Worm (Caenorhabditis elegans) whole organism, young adult: ENCODE data around the gene col-14.

Source experiments
- ceh-100 ChIP-seq: fragments of 200-800 bp; sonication (Bioruptor generic); IDR thresholded peaks from 2 replicates; pipeline ENCODE4 v1.3.6; 2022; ENCODE audit warnings: missing genetic modification reagents, missing genetic modification characterization, missing compliant biosample characterization
- efl-1 ChIP-seq: fragments of 150-350 bp; optimal IDR thresholded peaks from 2 replicates; lab custom pipeline; 2014; ENCODE audit warnings: missing biosample characterization, missing genetic modification reagents, missing genetic modification characterization
- ets-4 ChIP-seq: fragments of 200-800 bp; sonication (Bioruptor generic); optimal IDR thresholded peaks from 2 replicates; lab custom pipeline; 2018; ENCODE audit warnings: mild to moderate bottlenecking, missing genetic modification characterization, missing compliant biosample characterization
- hrde-1 ChIP-seq: sonication (generic microtip); optimal IDR thresholded peaks from 2 replicates; lab custom pipeline; 2016; ENCODE audit warnings: missing genetic modification characterization, mild to moderate bottlenecking, missing compliant biosample characterization, moderate library complexity, missing genotype, missing genetic modification reagents, borderline replicate concordance
- let-607 ChIP-seq, 2 experiments: fragments of 200-800 bp in 1 of 2; sonication (Bioruptor generic) in 1 of 2; sonication (generic microtip) in 1 of 2; optimal IDR thresholded peaks; 2 replicates each; lab custom pipeline; 2016 to 2018; ENCODE audit warnings: mild to moderate bottlenecking in 2 of 2, missing compliant biosample characterization in 2 of 2, missing genetic modification characterization in 2 of 2, moderate library complexity in 2 of 2, missing genotype in 1 of 2
- nhr-80 ChIP-seq: sonication (generic microtip); optimal IDR thresholded peaks from 2 replicates; lab custom pipeline; 2016; ENCODE audit warnings: missing genetic modification characterization, missing compliant biosample characterization
- pbrm-1 ChIP-seq: fragments of 200-800 bp; sonication (Bioruptor generic); IDR thresholded peaks from 2 replicates; pipeline ENCODE4 v1.3.6; 2022; ENCODE audit warnings: missing genetic modification reagents, missing genetic modification characterization, missing compliant biosample characterization
- pha-4 ChIP-seq: fragments of 150-350 bp; sonication (generic microtip); optimal IDR thresholded peaks from 2 replicates; lab custom pipeline; 2014; ENCODE audit warnings: missing biosample characterization, missing genetic modification reagents, missing genetic modification characterization
- sdz-38 ChIP-seq: sonication (generic microtip); optimal IDR thresholded peaks from 2 replicates; lab custom pipeline; 2016; ENCODE audit warnings: missing genotype, missing genetic modification characterization, missing compliant biosample characterization
- sea-2 ChIP-seq: fragments of 200-800 bp; sonication (Bioruptor generic); IDR thresholded peaks from 2 replicates; pipeline ENCODE4 v1.3.6; 2022; ENCODE audit warnings: missing genetic modification characterization, missing compliant biosample characterization
- unc-62 ChIP-seq: fragments of 150-350 bp; optimal IDR thresholded peaks from 2 replicates; lab custom pipeline; 2014; ENCODE audit warnings: missing biosample characterization, missing genetic modification reagents, missing genetic modification characterization
- ztf-28 ChIP-seq: fragments of 200-800 bp; sonication (Bioruptor generic); IDR thresholded peaks from 2 replicates; pipeline ENCODE4 v1.3.6; 2022; ENCODE audit warnings: missing genetic modification reagents, missing genetic modification characterization, missing compliant biosample characterization

DNA sequence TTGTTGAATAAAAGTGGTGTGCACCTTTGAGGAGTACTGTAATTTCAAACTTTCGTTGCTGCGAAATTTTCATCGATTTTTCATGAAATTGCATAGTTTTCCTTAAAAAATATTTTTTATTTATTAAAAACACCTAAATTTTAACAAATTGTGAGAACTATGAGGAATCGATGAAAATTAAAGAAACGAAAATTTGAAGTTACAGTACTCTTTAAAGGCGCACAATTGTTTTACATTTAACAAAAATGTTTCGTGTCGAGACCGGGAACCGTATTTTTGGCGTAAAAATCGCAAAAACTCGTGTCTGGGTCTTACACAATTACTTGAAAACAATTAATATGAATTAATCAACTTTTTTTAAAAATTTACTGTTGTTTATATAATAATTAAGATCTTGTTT lies 17.0 kb downstream of the col-14 start, which contains the start of gene rdl-1:
- TF ChIP-seq sea-2 (GFP tag; lab: Robert Waterston, UW) (no peak), sdz-38 (tag; lab: Kevin White, UChicago) (no peak), pbrm-1 (GFP tag; lab: Robert Waterston, UW) (no peak), unc-62 (GFP tag; lab: Kevin White, UChicago) (no peak), pha-4 (tag; lab: Kevin White, UChicago) (no peak), nhr-80 (tag; lab: Kevin White, UChicago) (no peak), let-607 (tag; optimal IDR thresholded peaks at IDR 0.05; lab: Kevin White, UChicago) (no peak), ztf-28 (GFP tag; lab: Robert Waterston, UW) (no peak), ets-4 (GFP tag; lab: Kevin White, UChicago) (no peak), efl-1 (GFP tag; lab: Kevin White, UChicago) (no peak), hrde-1 (tag; lab: Kevin White, UChicago) (no peak), ceh-100 (GFP tag; lab: Robert Waterston, UW) (no peak)
